Worm (Caenorhabditis elegans): ENCODE measurements around the gene F40G9.19.

The F40G9.19 gene

ce11 chrIII:134194-134593 is 39.4 kb upstream of the F40G9.19 start, which contains the start of gene pals-25:
Gene pals-25 (plus strand): TSS chrIII:134494.
- TF ChIP-seq lsy-2 (tag; optimal IDR thresholded peaks at IDR 0.05) (no peak), nhr-12 (tag; optimal IDR thresholded peaks at IDR 0.05) (no peak), ceh-82 (tag; optimal IDR thresholded peaks at IDR 0.05) (no peak), unc-30 (tag; optimal IDR thresholded peaks at IDR 0.05) (no peak), jun-1 (tag; optimal IDR thresholded peaks at IDR 0.05) (no peak), mef-2 (tag; optimal IDR thresholded peaks at IDR 0.05) (no peak), ceh-63 (GFP tag; optimal IDR thresholded peaks at IDR 0.05) (no peak), ceh-90 (tag; optimal IDR thresholded peaks at IDR 0.05) (no peak), lin-14 (GFP tag; optimal IDR thresholded peaks at IDR 0.05) (no peak), ets-5 (GFP tag; IDR thresholded peaks at IDR 0.05) (no peak), nhr-47 (tag; optimal IDR thresholded peaks at IDR 0.05) (no peak), nhr-90 (tag; optimal IDR thresholded peaks at IDR 0.05; ENCODE audit: poor library complexity) (no peak), zag-1 (tag; optimal IDR thresholded peaks at IDR 0.05) (no peak), lin-35 (GFP tag; optimal IDR thresholded peaks at IDR 0.05) (no peak), nhr-85 (tag) (no peak), F16B12.6 (tag; optimal IDR thresholded peaks at IDR 0.05) (no peak), lir-3 (tag; optimal IDR thresholded peaks at IDR 0.05; ENCODE audit: poor library complexity) (no peak), zip-4 (GFP tag; optimal IDR thresholded peaks at IDR 0.05) (no peak), C16A3.4 (tag; optimal IDR thresholded peaks at IDR 0.05) (no peak), nhr-84 (tag; optimal IDR thresholded peaks at IDR 0.05) (no peak)

ce11 chrIII:140904-141303 is 32.7 kb upstream of the F40G9.19 start, which contains the start of gene fbxb-81:
Gene fbxb-81 (minus strand): TSS chrIII:141217.
- TF ChIP-seq isw-1 (GFP tag; IDR thresholded peaks at IDR 0.05) (no peak), egl-13 (tag; optimal IDR thresholded peaks at IDR 0.05) (no peak), elt-3 (tag; optimal IDR thresholded peaks at IDR 0.05) (no peak), unc-86 (tag; optimal IDR thresholded peaks at IDR 0.05) (no peak), swsn-7 (tag; optimal IDR thresholded peaks at IDR 0.05) (no peak), ceh-82 (tag; optimal IDR thresholded peaks at IDR 0.05) (no peak), nhr-237 (tag; optimal IDR thresholded peaks at IDR 0.05) (no peak), mef-2 (tag; optimal IDR thresholded peaks at IDR 0.05) (no peak), sup-37 (GFP tag; optimal IDR thresholded peaks at IDR 0.05) (no peak), ztf-4 (tag; optimal IDR thresholded peaks at IDR 0.05) (no peak), fos-1 (tag; optimal IDR thresholded peaks at IDR 0.05) (no peak), nhr-47 (tag; optimal IDR thresholded peaks at IDR 0.05) (no peak), snpc-4 (tag; optimal IDR thresholded peaks at IDR 0.05) (no peak), C16A3.4 (tag; optimal IDR thresholded peaks at IDR 0.05) (no peak), elt-2 (tag; optimal IDR thresholded peaks at IDR 0.05) (no peak), nhr-11 (tag; optimal IDR thresholded peaks at IDR 0.05) (no peak), grh-1 (GFP tag; IDR thresholded peaks at IDR 0.05) (no peak), efl-3 (GFP tag; optimal IDR thresholded peaks at IDR 0.05) (no peak), lin-14 (GFP tag; optimal IDR thresholded peaks at IDR 0.05) (no peak)

ce11 chrIII:143121-143520 is 30.5 kb upstream of the F40G9.19 start, which contains the start of gene fbxb-82:
Gene fbxb-82 (minus strand): TSS chrIII:143221.
- no peak for TF ChIP-seq efl-1 (optimal IDR thresholded peaks at IDR 0.05)
- TF ChIP-seq efl-1 (GFP tag; optimal IDR thresholded peaks at IDR 0.05 in 1 of 2) = peak in 1 of 2 experiments; percentile 1
- no peak for TF ChIP-seq unc-62 (GFP tag; optimal IDR thresholded peaks at IDR 0.05)

DNA sequence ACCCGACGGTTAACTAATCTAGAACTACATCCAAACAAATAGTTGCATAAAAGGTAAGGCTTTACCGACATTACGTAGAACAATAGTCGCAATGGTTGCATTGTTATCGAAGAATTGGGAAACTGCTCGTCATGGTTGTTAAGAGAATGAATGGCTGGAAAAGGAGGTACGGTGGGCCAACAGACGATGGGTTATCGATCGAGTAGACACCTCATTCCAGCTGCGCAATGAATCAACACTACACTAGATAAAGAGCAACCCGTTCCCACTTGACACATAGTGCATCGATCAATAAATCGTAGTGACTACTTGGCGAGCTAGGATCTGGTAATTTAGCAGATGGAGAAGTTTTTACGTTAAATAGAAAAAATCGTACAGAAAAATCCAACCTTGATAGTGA is 28.5 kb upstream of the F40G9.19 start, which contains the start of the genes T17A3.12 and fbxb-83:
Gene T17A3.12 (minus strand): TSS at position 101 of the 400 bp plus-strand sequence.
Gene fbxb-83 (minus strand): TSS at position 134 of the 400 bp plus-strand sequence.
- TF ChIP-seq ceh-8 (GFP tag; optimal IDR thresholded peaks at IDR 0.05) = no peak
- TF ChIP-seq ceh-90 (tag; optimal IDR thresholded peaks at IDR 0.05) = no peak
- TF ChIP-seq lin-39 (tag; optimal IDR thresholded peaks at IDR 0.05) = no peak
- TF ChIP-seq aha-1 (tag; optimal IDR thresholded peaks at IDR 0.05) = no peak
- TF ChIP-seq nhr-85 (tag) = no peak
- no peak for TF ChIP-seq aly-2 (tag; optimal IDR thresholded peaks at IDR 0.05)
- TF ChIP-seq rnt-1 (tag; optimal IDR thresholded peaks at IDR 0.05) = no peak
- TF ChIP-seq unc-86 (tag; optimal IDR thresholded peaks at IDR 0.05) = no peak
- TF ChIP-seq skn-1 (tag; optimal IDR thresholded peaks at IDR 0.05) = no peak
- TF ChIP-seq xbp-1 (tag; optimal IDR thresholded peaks at IDR 0.05) = no peak
